Worm (Caenorhabditis elegans): ENCODE results near the gene fbxc-52.

ce11 chrII:3684487-3685067 is 32.5 kb upstream of the fbxc-52 start:
- TF ChIP-seq lsy-2 (tag; optimal IDR thresholded peaks at IDR 0.05) (no peak), unc-62 (GFP tag; optimal IDR thresholded peaks at IDR 0.05) (no peak), lin-32 (GFP tag; optimal IDR thresholded peaks at IDR 0.05) (no peak), nhr-12 (tag; optimal IDR thresholded peaks at IDR 0.05) (no peak), zip-8 (tag; optimal IDR thresholded peaks at IDR 0.05) (peak; percentile 77)
